Worm (Caenorhabditis elegans) whole organism, L1 larva: ENCODE results near the gene T09F3.2.

ENCODE experiments used
- lin-35 ChIP-seq, 2 experiments: fragments of 150-350 bp; optimal IDR thresholded peaks; 2 replicates each; lab custom pipeline; 2014; ENCODE audit warnings: missing biosample characterization in 2 of 2, missing genetic modification characterization in 2 of 2, missing genetic modification reagents in 2 of 2
- lin-39 ChIP-seq: fragments of 150-350 bp; optimal IDR thresholded peaks from 2 replicates; lab custom pipeline; 2014; ENCODE audit warnings: missing biosample characterization, missing genetic modification reagents, missing genetic modification characterization

DNA sequence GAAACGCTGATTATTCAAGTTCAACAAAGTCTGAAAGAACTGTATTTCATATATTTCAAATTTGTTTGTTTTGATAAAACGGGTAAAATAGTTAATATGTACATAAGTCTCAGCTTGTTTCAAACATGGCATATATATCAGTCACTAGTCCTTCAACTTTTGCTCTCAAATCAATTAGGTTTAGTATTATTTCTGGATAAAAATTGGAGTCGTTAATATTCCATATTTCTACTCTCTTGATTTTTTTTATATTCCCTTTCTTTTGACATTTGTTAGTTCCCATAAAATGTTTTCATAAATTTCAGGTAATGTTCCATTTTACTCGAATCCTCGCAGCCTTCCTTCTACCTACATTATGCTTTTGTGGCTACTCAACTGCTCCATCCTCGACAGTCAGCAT, 44.9 kb downstream of the T09F3.2 start, which contains the start of gene cut-4:
- TF ChIP-seq lin-39 (tag; lab: Kevin White, UChicago) (no peak), lin-35 (GFP tag; optimal IDR thresholded peaks at IDR 0.05; lab: Kevin White, UChicago) (no peak)
